Worm (Caenorhabditis elegans) whole organism, L3 larva: ENCODE results near the gene dhhc-8.

ENCODE experiments used
- R02D3.7 ChIP-seq: fragments of 150-350 bp; optimal IDR thresholded peaks from 2 replicates; lab custom pipeline; 2014; ENCODE audit warnings: missing biosample characterization, missing genetic modification characterization
- ZK546.5 ChIP-seq: sonication (generic microtip); optimal IDR thresholded peaks from 2 replicates; lab custom pipeline; 2017; ENCODE audit warnings: missing biosample characterization, missing genetic modification characterization
- aly-2 ChIP-seq: fragments of 150-350 bp; optimal IDR thresholded peaks from 2 replicates; lab custom pipeline; 2014; ENCODE audit warnings: missing biosample characterization, missing genetic modification characterization
- ama-1 ChIP-seq: fragments of 150-350 bp; optimal IDR thresholded peaks from 2 replicates; lab custom pipeline; 2018
- ceh-16 ChIP-seq: sonication (generic microtip); optimal IDR thresholded peaks from 2 replicates; lab custom pipeline; 2017; ENCODE audit warnings: missing biosample characterization, missing genetic modification characterization
- ceh-28 ChIP-seq: fragments of 150-350 bp; optimal IDR thresholded peaks from 2 replicates; lab custom pipeline; 2014; ENCODE audit warnings: missing biosample characterization, missing genetic modification reagents, missing genetic modification characterization
- ceh-9 ChIP-seq: sonication (generic microtip); optimal IDR thresholded peaks from 2 replicates; lab custom pipeline; 2018; ENCODE audit warnings: missing biosample characterization, missing genetic modification characterization
- daf-12 ChIP-seq: fragments of 150-350 bp; optimal IDR thresholded peaks from 2 replicates; lab custom pipeline; 2014; ENCODE audit warnings: missing biosample characterization, missing genetic modification reagents, missing genetic modification characterization
- egl-27 ChIP-seq: sonication (generic microtip); optimal IDR thresholded peaks from 4 replicates; lab custom pipeline; 2017; ENCODE audit warnings: missing biosample characterization, missing genetic modification reagents, missing genetic modification characterization
- egl-5 ChIP-seq: fragments of 150-350 bp; optimal IDR thresholded peaks from 2 replicates; lab custom pipeline; 2017; ENCODE audit warnings: missing biosample characterization, missing genetic modification reagents, missing genetic modification characterization, inconsistent platforms
- elt-1 ChIP-seq: fragments of 150-350 bp; optimal IDR thresholded peaks from 2 replicates; lab custom pipeline; 2014; ENCODE audit warnings: missing biosample characterization, missing genetic modification characterization
- elt-2 ChIP-seq: sonication (generic microtip); optimal IDR thresholded peaks from 2 replicates; lab custom pipeline; 2016; ENCODE audit warnings: missing genetic modification reagents, mild to moderate bottlenecking, missing genetic modification characterization, missing compliant biosample characterization
- elt-3 ChIP-seq, 3 experiments: fragments of 150-350 bp in 1 of 3; sonication (generic microtip) in 2 of 3; optimal IDR thresholded peaks; 2 replicates in 2 of 3; 4 replicates in 1 of 3; lab custom pipeline; 2014 to 2017; ENCODE audit warnings: missing biosample characterization in 3 of 3, missing genetic modification characterization in 3 of 3
- eor-1 ChIP-seq, 2 experiments: fragments of 150-350 bp; optimal IDR thresholded peaks; 2 replicates each; lab custom pipeline; 2014 to 2018; ENCODE audit warnings: missing biosample characterization in 2 of 2, missing genetic modification characterization in 2 of 2
- fkh-10 ChIP-seq: sonication (generic microtip); optimal IDR thresholded peaks from 2 replicates; lab custom pipeline; 2017; ENCODE audit warnings: missing biosample characterization, missing genetic modification reagents, missing genetic modification characterization
- fkh-2 ChIP-seq: fragments of 150-350 bp; optimal IDR thresholded peaks from 2 replicates; lab custom pipeline; 2014; ENCODE audit warnings: missing biosample characterization, missing genetic modification reagents, missing genetic modification characterization
- fos-1 ChIP-seq: fragments of 150-350 bp; optimal IDR thresholded peaks from 2 replicates; lab custom pipeline; 2014; ENCODE audit warnings: missing biosample characterization, missing genetic modification characterization
- hmg-11 ChIP-seq: sonication (generic microtip); optimal IDR thresholded peaks from 2 replicates; lab custom pipeline; 2016; ENCODE audit warnings: missing genetic modification characterization, missing compliant biosample characterization
- jun-1 ChIP-seq: fragments of 150-350 bp; optimal IDR thresholded peaks from 2 replicates; lab custom pipeline; 2014; ENCODE audit warnings: missing biosample characterization, missing genetic modification reagents, missing genetic modification characterization
- lin-15B ChIP-seq: fragments of 150-350 bp; optimal IDR thresholded peaks from 2 replicates; lab custom pipeline; 2014; ENCODE audit warnings: missing biosample characterization, missing genetic modification characterization
- lin-39 ChIP-seq: fragments of 150-350 bp; optimal IDR thresholded peaks from 2 replicates; lab custom pipeline; 2018; ENCODE audit warnings: missing biosample characterization, missing genetic modification reagents, missing genetic modification characterization
- lsy-12 ChIP-seq: sonication (generic microtip); optimal IDR thresholded peaks from 2 replicates; lab custom pipeline; 2016; ENCODE audit warnings: mild to moderate bottlenecking, missing genetic modification characterization, missing compliant biosample characterization
- mdl-1 ChIP-seq: fragments of 150-350 bp; optimal IDR thresholded peaks from 2 replicates; lab custom pipeline; 2014; ENCODE audit warnings: missing biosample characterization, missing genetic modification characterization
- mml-1 ChIP-seq: fragments of 150-350 bp; sonication (generic microtip); optimal IDR thresholded peaks from 3 replicates; lab custom pipeline; 2014; ENCODE audit warnings: missing biosample characterization, missing genetic modification characterization
- nfya-1 ChIP-seq: sonication (generic microtip); optimal IDR thresholded peaks from 2 replicates; lab custom pipeline; 2017; ENCODE audit warnings: missing genetic modification characterization, mild to moderate bottlenecking, missing compliant biosample characterization, antibody characterized with exemption, moderate library complexity; ENCODE audit not compliant: insufficient read depth
- nhr-11 ChIP-seq: fragments of 150-350 bp; optimal IDR thresholded peaks from 2 replicates; lab custom pipeline; 2014; ENCODE audit warnings: missing biosample characterization, missing genetic modification characterization
- nhr-12 ChIP-seq: fragments of 150-350 bp; optimal IDR thresholded peaks from 2 replicates; lab custom pipeline; 2014; ENCODE audit warnings: missing biosample characterization, missing genetic modification characterization
- nhr-23 ChIP-seq: fragments of 150-350 bp; optimal IDR thresholded peaks from 2 replicates; lab custom pipeline; 2014; ENCODE audit warnings: missing biosample characterization, missing genetic modification reagents, missing genetic modification characterization
- nhr-25 ChIP-seq: sonication (generic microtip); optimal IDR thresholded peaks from 2 replicates; lab custom pipeline; 2017; ENCODE audit warnings: missing biosample characterization, missing genetic modification characterization
- nhr-28 ChIP-seq: fragments of 150-350 bp; optimal IDR thresholded peaks from 2 replicates; lab custom pipeline; 2014; ENCODE audit warnings: missing biosample characterization, missing genetic modification characterization
- nhr-43 ChIP-seq: sonication (generic microtip); optimal IDR thresholded peaks from 2 replicates; lab custom pipeline; 2016; ENCODE audit warnings: mild to moderate bottlenecking, missing genetic modification characterization, missing compliant biosample characterization; ENCODE audit not compliant: poor library complexity, severe bottlenecking
- nhr-67 ChIP-seq: fragments of 150-350 bp; optimal IDR thresholded peaks from 2 replicates; lab custom pipeline; 2014; ENCODE audit warnings: missing biosample characterization, missing genetic modification characterization
- nhr-76 ChIP-seq: fragments of 150-350 bp; sonication (generic microtip); optimal IDR thresholded peaks from 5 replicates; lab custom pipeline; 2014; ENCODE audit warnings: missing biosample characterization, missing genetic modification characterization
- nhr-77 ChIP-seq: fragments of 150-350 bp; optimal IDR thresholded peaks from 2 replicates; lab custom pipeline; 2014; ENCODE audit warnings: missing biosample characterization, missing genetic modification characterization
- pha-4 ChIP-seq: fragments of 150-350 bp; optimal IDR thresholded peaks from 2 replicates; lab custom pipeline; 2014; ENCODE audit warnings: missing biosample characterization, missing genetic modification reagents, missing genetic modification characterization
- pqm-1 ChIP-seq: fragments of 150-350 bp; optimal IDR thresholded peaks from 2 replicates; lab custom pipeline; 2017; ENCODE audit warnings: missing biosample characterization, missing genetic modification characterization, inconsistent platforms
- sea-2 ChIP-seq: fragments of 150-350 bp; sonication (generic microtip); optimal IDR thresholded peaks from 4 replicates; lab custom pipeline; 2014; ENCODE audit warnings: missing biosample characterization, missing genetic modification reagents, missing genetic modification characterization
- skn-1 ChIP-seq: fragments of 150-350 bp; optimal IDR thresholded peaks from 2 replicates; lab custom pipeline; 2014; ENCODE audit warnings: missing biosample characterization, missing genetic modification characterization
- snpc-4 ChIP-seq: fragments of 150-350 bp; optimal IDR thresholded peaks from 2 replicates; lab custom pipeline; 2014; ENCODE audit warnings: missing biosample characterization, missing genetic modification characterization
- tbx-2 ChIP-seq: sonication (generic microtip); optimal IDR thresholded peaks from 2 replicates; lab custom pipeline; 2016; ENCODE audit warnings: mild to moderate bottlenecking, missing genetic modification characterization, missing compliant biosample characterization
- unc-39 ChIP-seq: sonication (generic microtip); optimal IDR thresholded peaks from 4 replicates; lab custom pipeline; 2017; ENCODE audit warnings: missing biosample characterization, missing genetic modification characterization
- unc-62 ChIP-seq: fragments of 150-350 bp; sonication (generic microtip); optimal IDR thresholded peaks from 4 replicates; lab custom pipeline; 2014; ENCODE audit warnings: missing biosample characterization, missing genetic modification reagents, missing genetic modification characterization
- zag-1 ChIP-seq: fragments of 150-350 bp; optimal IDR thresholded peaks from 2 replicates; lab custom pipeline; 2014; ENCODE audit warnings: missing biosample characterization, missing genetic modification characterization
- ztf-11 ChIP-seq: fragments of 150-350 bp; optimal IDR thresholded peaks from 2 replicates; lab custom pipeline; 2014; ENCODE audit warnings: missing biosample characterization, missing genetic modification characterization
- ztf-4 ChIP-seq: fragments of 150-350 bp; optimal IDR thresholded peaks from 2 replicates; lab custom pipeline; 2014; ENCODE audit warnings: missing biosample characterization, missing genetic modification characterization

Gene dhhc-8

ce11 chrIII:13107307-13107706 lies at the start of gene dhhc-8:
Gene dhhc-8, plus strand, starts transcription at chrIII:13107607.
- TF ChIP-seq elt-1, result no peak
- no peak for TF ChIP-seq pha-4 (tag; lab: Kevin White, UChicago)
- TF ChIP-seq snpc-4 (tag; lab: Kevin White, UChicago), result no peak
- no peak for TF ChIP-seq ceh-9 (tag; lab: Kevin White, UChicago)
- TF ChIP-seq skn-1, result no peak
- no peak for TF ChIP-seq sea-2 (GFP tag; lab: Kevin White, UChicago)
- TF ChIP-seq ZK546.5 (tag; lab: Kevin White, UChicago), result no peak
- TF ChIP-seq fos-1 (tag; lab: Kevin White, UChicago), result no peak

- peak; percentile 97 for TF ChIP-seq pha-4 (tag; lab: Kevin White, UChicago)
- TF ChIP-seq ztf-4, result no peak
Measured at ce11 chrIII:13058140-13058539, 49.3 kb upstream of the dhhc-8 start.

ce11 chrIII:13059335-13059734 lies 48.1 kb upstream of the dhhc-8 start:
- TF ChIP-seq ztf-11 (no peak), elt-3 (tag; optimal IDR thresholded peaks at IDR 0.05; lab: Kevin White, UChicago) (no peak), pha-4 (tag; lab: Kevin White, UChicago) (peak; percentile 65), elt-2 (tag; lab: Kevin White, UChicago) (peak; percentile 94), nhr-12 (tag; lab: Kevin White, UChicago) (no peak), nfya-1 (tag; lab: Kevin White, UChicago) (peak; percentile 6), jun-1 (peak; percentile 71), skn-1 (peak; percentile 41), pqm-1 (tag; lab: Kevin White, UChicago) (peak; percentile 97), egl-27 (peak; percentile 3), daf-12 (tag; lab: Kevin White, UChicago) (no peak), snpc-4 (tag; lab: Kevin White, UChicago) (no peak)
- TF ChIP-seq, all 47 proteins: peak for 7

- peak; percentile 85 for TF ChIP-seq mdl-1 (tag; lab: Kevin White, UChicago)
- no peak for TF ChIP-seq mml-1
- peak; percentile 63 for TF ChIP-seq snpc-4 (tag; lab: Kevin White, UChicago)
- peak in 1 of 2 experiments; percentile 77 for TF ChIP-seq eor-1 (tag; optimal IDR thresholded peaks at IDR 0.05; lab: Kevin White, UChicago)
- peak; percentile 72 for TF ChIP-seq tbx-2 (tag; lab: Kevin White, UChicago)
- no peak for TF ChIP-seq nhr-67 (tag; lab: Kevin White, UChicago)
- TF ChIP-seq fkh-2, result peak; percentile 72
- no peak for TF ChIP-seq unc-39
- peak; percentile 71 for TF ChIP-seq sea-2 (GFP tag; lab: Kevin White, UChicago)
- TF ChIP-seq ZK546.5 (tag; lab: Kevin White, UChicago), result no peak
- TF ChIP-seq nfya-1 (tag; lab: Kevin White, UChicago), result peak; percentile 97
- peak; percentile 66 for TF ChIP-seq nhr-77 (tag; lab: Kevin White, UChicago)
- no peak for TF ChIP-seq fos-1 (tag; lab: Kevin White, UChicago)
- TF ChIP-seq daf-12 (tag; lab: Kevin White, UChicago), result no peak
- peak; percentile 89 for TF ChIP-seq ceh-28
- TF ChIP-seq nhr-25, result peak; percentile 92
- TF ChIP-seq ztf-4, result peak; percentile 63
- peak; percentile 75 for TF ChIP-seq elt-2 (tag; lab: Kevin White, UChicago)
- no peak for TF ChIP-seq nhr-76 (tag; lab: Kevin White, UChicago)
- TF ChIP-seq nhr-12 (tag; lab: Kevin White, UChicago), result no peak
- TF ChIP-seq R02D3.7 (tag; lab: Kevin White, UChicago), result peak; percentile 68
- TF ChIP-seq pqm-1 (tag; lab: Kevin White, UChicago), result peak; percentile 73
- TF ChIP-seq unc-62 (GFP tag; lab: Kevin White, UChicago), result peak; percentile 54
- peak; percentile 78 for TF ChIP-seq skn-1
- peak; percentile 77 for TF ChIP-seq lin-15B (tag; lab: Kevin White, UChicago)
- TF ChIP-seq nhr-11 (tag; lab: Kevin White, UChicago), result peak; percentile 86
- TF ChIP-seq jun-1, result peak; percentile 86
- peak; percentile 85 for TF ChIP-seq lsy-12 (tag; lab: Kevin White, UChicago)
- no peak for TF ChIP-seq ztf-11
- peak; percentile 96 for TF ChIP-seq pha-4 (tag; lab: Kevin White, UChicago)
- peak; percentile 81 for TF ChIP-seq egl-5 (tag; lab: Kevin White, UChicago)
- TF ChIP-seq nhr-28, result no peak
- TF ChIP-seq fkh-10, result peak; percentile 95
- TF ChIP-seq egl-27, result peak; percentile 87
- TF ChIP-seq zag-1 (tag; lab: Kevin White, UChicago), result peak; percentile 69
- peak; percentile 96 for TF ChIP-seq ama-1 (lab: Kevin White, UChicago)
- TF ChIP-seq ceh-9 (tag; lab: Kevin White, UChicago), result no peak
- peak; percentile 96 for TF ChIP-seq nhr-23
- TF ChIP-seq aly-2, result no peak
- peak; percentile 84 for TF ChIP-seq nhr-43 (tag; lab: Kevin White, UChicago)
- TF ChIP-seq hmg-11 (tag; lab: Kevin White, UChicago), result peak; percentile 82
- TF ChIP-seq lin-39 (tag; lab: Kevin White, UChicago), result peak; percentile 92
- TF ChIP-seq ceh-16 (tag; lab: Kevin White, UChicago), result no peak
Measured at ce11 chrIII:13061136-13061535, 46.3 kb upstream of the dhhc-8 start.
